Worm (Caenorhabditis elegans) whole organism, early embryonic: ENCODE measurements around the gene C13A2.5.
"Not testable (repeated sequence)": the region's sequence is repeated elsewhere in the genome, so short reads cannot be mapped to it uniquely, and the experiment has no call there.

Experiments used
- aly-1 ChIP-seq: sonication (generic microtip); optimal IDR thresholded peaks from 2 replicates; lab custom pipeline; 2016; ENCODE audit warnings: missing genetic modification characterization, missing compliant biosample characterization
- ama-1 ChIP-seq: fragments of 150-350 bp; optimal IDR thresholded peaks from 2 replicates; lab custom pipeline; 2014
- ceh-13 ChIP-seq: fragments of 200-800 bp; sonication (Bioruptor generic); optimal IDR thresholded peaks from 2 replicates; lab custom pipeline; 2018; ENCODE audit warnings: mild to moderate bottlenecking, missing genetic modification characterization, missing compliant biosample characterization
- ceh-36 ChIP-seq: sonication (generic microtip); optimal IDR thresholded peaks from 2 replicates; lab custom pipeline; 2016; ENCODE audit warnings: missing genetic modification characterization, inconsistent platforms, missing compliant biosample characterization
- ets-7 ChIP-seq: sonication (generic microtip); optimal IDR thresholded peaks from 2 replicates; lab custom pipeline; 2016; ENCODE audit warnings: missing genotype, missing genetic modification characterization, missing compliant biosample characterization
- flt-1 ChIP-seq: fragments of 200-800 bp; sonication (Bioruptor generic); IDR thresholded peaks from 2 replicates; pipeline ENCODE4 v1.3.6; 2022; ENCODE audit warnings: missing genetic modification characterization, missing compliant biosample characterization
- hmbx-1 ChIP-seq: sonication (generic microtip); optimal IDR thresholded peaks from 2 replicates; lab custom pipeline; 2016; ENCODE audit warnings: mild to moderate bottlenecking, missing genetic modification characterization, missing compliant biosample characterization
- hmg-4 ChIP-seq: fragments of 200-800 bp; sonication (Bioruptor generic); optimal IDR thresholded peaks from 2 replicates; lab custom pipeline; 2018; ENCODE audit warnings: mild to moderate bottlenecking, missing genetic modification characterization, missing compliant biosample characterization
- hnd-1 ChIP-seq: sonication (generic microtip); optimal IDR thresholded peaks from 2 replicates; lab custom pipeline; 2016; ENCODE audit warnings: missing genetic modification characterization, missing compliant biosample characterization
- scrt-1 ChIP-seq: fragments of 200-800 bp; sonication (Bioruptor generic); IDR thresholded peaks from 2 replicates; pipeline ENCODE4 v1.3.6; 2022; ENCODE audit warnings: missing genetic modification characterization, missing compliant biosample characterization
- tbx-11 ChIP-seq: fragments of 200-800 bp; sonication (Bioruptor generic); IDR thresholded peaks from 2 replicates; pipeline ENCODE4 v1.3.6; 2022; ENCODE audit warnings: missing genetic modification characterization, missing compliant biosample characterization
- tbx-37 ChIP-seq: fragments of 200-800 bp; sonication (Bioruptor generic); conservative IDR thresholded peaks from 2 replicates; pipeline ENCODE4 v1.3.6; 2022; ENCODE audit warnings: missing genetic modification reagents, missing genetic modification characterization, missing compliant biosample characterization
- tra-4 ChIP-seq: sonication (generic microtip); optimal IDR thresholded peaks from 2 replicates; lab custom pipeline; 2017; ENCODE audit warnings: missing genetic modification characterization, missing compliant biosample characterization

- TF ChIP-seq ama-1 (lab: Kevin White, UChicago); tbx-11; ceh-36 (tag; lab: Kevin White, UChicago); flt-1 (GFP tag; lab: Robert Waterston, UW); tra-4 (tag; lab: Kevin White, UChicago); ceh-13 (GFP tag; lab: Kevin White, UChicago); aly-1 (tag; lab: Kevin White, UChicago); scrt-1 (GFP tag; lab: Robert Waterston, UW); ets-7 (tag; lab: Kevin White, UChicago); hmg-4; hnd-1 (tag; lab: Kevin White, UChicago); tbx-37 (GFP tag; lab: Robert Waterston, UW); hmbx-1 (tag; lab: Kevin White, UChicago): not testable (repeated sequence)
Observed at ce11 chrV:7304506-7304905, 28.9 kb downstream of the C13A2.5 start, which contains the start of gene F07G11.2.
